Worm (Caenorhabditis elegans): ENCODE results near the gene F01D5.3.
A peak's percentile ranks its signal among the peaks of the same experiment; 100 is the strongest.
"Not testable (repeated sequence)": the region's sequence is repeated elsewhere in the genome, so short reads cannot be mapped to it uniquely, and the experiment has no call there.

Gene F01D5.3

ce11 chrII:14034559-14034958, 34.6 kb upstream of the F01D5.3 start:
- TF ChIP-seq T23F11.4 (GFP tag; optimal IDR thresholded peaks at IDR 0.05) (no peak), hlh-8 (tag; optimal IDR thresholded peaks at IDR 0.05) (no peak), nhr-11 (tag; optimal IDR thresholded peaks at IDR 0.05) (no peak), fax-1 (tag; optimal IDR thresholded peaks at IDR 0.05) (no peak), hlh-6 (tag; optimal IDR thresholded peaks at IDR 0.05) (peak; percentile 1), ztf-16 (tag; optimal IDR thresholded peaks at IDR 0.05) (no peak), pros-1 (tag; optimal IDR thresholded peaks at IDR 0.05) (no peak), rnt-1 (tag; optimal IDR thresholded peaks at IDR 0.05) (no peak)

ce11 chrII:14032705-14033104, 32.8 kb upstream of the F01D5.3 start:
- TF ChIP-seq ceh-6 (GFP tag; optimal IDR thresholded peaks at IDR 0.05), result no peak
- TF ChIP-seq unc-42 (tag; optimal IDR thresholded peaks at IDR 0.05), result no peak
- TF ChIP-seq eyg-1 (tag; optimal IDR thresholded peaks at IDR 0.05), result no peak
- TF ChIP-seq pax-1 (tag; optimal IDR thresholded peaks at IDR 0.05), result no peak
- TF ChIP-seq unc-55 (GFP tag; optimal IDR thresholded peaks at IDR 0.05), result no peak
- no peak for TF ChIP-seq elt-2 (tag; optimal IDR thresholded peaks at IDR 0.05)
- no peak for TF ChIP-seq ama-1 (optimal IDR thresholded peaks at IDR 0.05)
- no peak for TF ChIP-seq lin-11 (tag; optimal IDR thresholded peaks at IDR 0.05)
- TF ChIP-seq che-1 (tag; optimal IDR thresholded peaks at IDR 0.05), result no peak
- no peak for TF ChIP-seq ceh-19 (GFP tag; optimal IDR thresholded peaks at IDR 0.05)
- TF ChIP-seq sox-2 (GFP tag; IDR thresholded peaks at IDR 0.05), result no peak
- no peak for TF ChIP-seq ztf-16 (tag; optimal IDR thresholded peaks at IDR 0.05)
- no peak for TF ChIP-seq K09A11.1 (tag; optimal IDR thresholded peaks at IDR 0.05; ENCODE audit: insufficient read depth)
- TF ChIP-seq dmd-4 (tag; optimal IDR thresholded peaks at IDR 0.05; ENCODE audit: borderline replicate concordance), result no peak

- TF ChIP-seq unc-3 (GFP tag; conservative IDR thresholded peaks at IDR 0.05); unc-3 (tag; optimal IDR thresholded peaks at IDR 0.05); syd-9 (tag; optimal IDR thresholded peaks at IDR 0.05); K02D7.2 (tag; optimal IDR thresholded peaks at IDR 0.05): not testable (repeated sequence)
Measured at ce11 chrII:14021230-14021629, 21.3 kb upstream of the F01D5.3 start, which contains the start of gene F01D5.10. F01D5.10 (minus strand) TSS chrII:14021330.

ce11 chrII:14019625-14020024, 19.7 kb upstream of the F01D5.3 start:
- TF ChIP-seq unc-3 (GFP tag; conservative IDR thresholded peaks at IDR 0.05) (0 out of 2 replicates have a peak, but pooled peaks have one; percentile 3), ceh-45 (GFP tag; IDR thresholded peaks at IDR 0.05) (0 out of 2 replicates have a peak, but pooled peaks have one; percentile 11), pat-9 (tag; optimal IDR thresholded peaks at IDR 0.05) (peak; percentile 37)
- TF ChIP-seq unc-3 (tag; optimal IDR thresholded peaks at IDR 0.05), result not testable (repeated sequence)

ce11 chrII:14018887-14019286, 18.9 kb upstream of the F01D5.3 start:
- TF ChIP-seq ceh-48 (tag; optimal IDR thresholded peaks at IDR 0.05) (peak; percentile 9), ceh-19 (GFP tag; optimal IDR thresholded peaks at IDR 0.05) (no peak)

ce11 chrII:14018192-14018591, 18.2 kb upstream of the F01D5.3 start:
- TF ChIP-seq K02D7.2 (tag; optimal IDR thresholded peaks at IDR 0.05), result no peak
- TF ChIP-seq ama-1 (optimal IDR thresholded peaks at IDR 0.05), result peak; percentile 76
- peak; percentile 7 for TF ChIP-seq elt-2 (tag; optimal IDR thresholded peaks at IDR 0.05)
- no peak for TF ChIP-seq ceh-22 (tag; optimal IDR thresholded peaks at IDR 0.05)
- TF ChIP-seq nfya-1 (tag; optimal IDR thresholded peaks at IDR 0.05), result peak; percentile 9

ce11 chrII:14016865-14017264, 16.9 kb upstream of the F01D5.3 start, which contains the start of gene cyp-37A1:
cyp-37A1 (minus strand) TSS chrII:14016965.
- TF ChIP-seq ahr-1 (tag; optimal IDR thresholded peaks at IDR 0.05) (no peak), ceh-31 (tag; optimal IDR thresholded peaks at IDR 0.05) (no peak), ceh-14 (tag; optimal IDR thresholded peaks at IDR 0.05) (no peak), madf-2 (tag; optimal IDR thresholded peaks at IDR 0.05) (no peak), ztf-16 (tag; optimal IDR thresholded peaks at IDR 0.05) (no peak), hlh-30 (tag; optimal IDR thresholded peaks at IDR 0.05; ENCODE audit: insufficient read depth) (no peak), C38D4.7 (GFP tag; optimal IDR thresholded peaks at IDR 0.05) (no peak), ceh-19 (GFP tag; optimal IDR thresholded peaks at IDR 0.05) (no peak), nhr-232 (tag; optimal IDR thresholded peaks at IDR 0.05) (no peak)

Data from whole organism, late embryonic.